Worm (Caenorhabditis elegans) whole organism, L1 larva: ENCODE data around the gene irld-50.

Experiments
- Y116A8C.19 ChIP-seq: sonication (generic microtip); optimal IDR thresholded peaks from 2 replicates; lab custom pipeline; 2016; ENCODE audit warnings: missing compliant biosample characterization, missing genetic modification characterization, borderline replicate concordance
- ama-1 ChIP-seq: fragments of 150-350 bp; optimal IDR thresholded peaks from 2 replicates; lab custom pipeline; 2014
- ceh-8 ChIP-seq: fragments of 200-800 bp; sonication (Bioruptor generic); optimal IDR thresholded peaks from 2 replicates; lab custom pipeline; 2018; ENCODE audit warnings: mild to moderate bottlenecking, missing genetic modification characterization, moderate library complexity, missing compliant biosample characterization
- ceh-82 ChIP-seq, 3 experiments: fragments of 150-350 bp in 1 of 3; sonication (generic microtip) in 2 of 3; optimal IDR thresholded peaks; 2 replicates each; lab custom pipeline; 2014 to 2017; ENCODE audit warnings: missing biosample characterization in 3 of 3, missing genetic modification characterization in 3 of 3
- dsc-1 ChIP-seq: sonication (generic microtip); optimal IDR thresholded peaks from 2 replicates; lab custom pipeline; 2016; ENCODE audit warnings: mild to moderate bottlenecking, missing genetic modification characterization, missing compliant biosample characterization
- efl-1 ChIP-seq, 4 experiments: fragments of 150-350 bp; optimal IDR thresholded peaks in 3 of 4; peaks in 1 of 4; 1 replicate in 1 of 4; 2 replicates in 3 of 4; lab custom pipeline; 2014; ENCODE audit warnings: missing biosample characterization in 2 of 4, missing genetic modification characterization in 2 of 4, missing genetic modification reagents in 2 of 4
- efl-3 ChIP-seq: fragments of 200-800 bp; sonication (Bioruptor generic); optimal IDR thresholded peaks from 2 replicates; lab custom pipeline; 2018; ENCODE audit warnings: mild to moderate bottlenecking, missing genetic modification characterization, missing compliant biosample characterization
- elt-2 ChIP-seq: sonication (generic microtip); optimal IDR thresholded peaks from 2 replicates; lab custom pipeline; 2016; ENCODE audit warnings: missing genetic modification characterization, mild to moderate bottlenecking, inconsistent platforms, missing compliant biosample characterization, missing genetic modification reagents
- elt-3 ChIP-seq, 6 experiments: fragments of 150-350 bp in 1 of 6; sonication (generic microtip); optimal IDR thresholded peaks; 2 replicates each; lab custom pipeline; 2017 to 2018; ENCODE audit warnings: missing biosample characterization in 6 of 6, missing genetic modification characterization in 6 of 6, inconsistent platforms in 1 of 6
- fkh-10 ChIP-seq: sonication (generic microtip); optimal IDR thresholded peaks from 2 replicates; lab custom pipeline; 2017; ENCODE audit warnings: missing biosample characterization, missing genetic modification reagents, missing genetic modification characterization
- fkh-4 ChIP-seq: sonication (generic microtip); optimal IDR thresholded peaks from 2 replicates; lab custom pipeline; 2016; ENCODE audit warnings: missing compliant biosample characterization, missing genetic modification characterization, borderline replicate concordance
- fos-1 ChIP-seq: fragments of 150-350 bp; optimal IDR thresholded peaks from 2 replicates; lab custom pipeline; 2014; ENCODE audit warnings: missing biosample characterization, missing genetic modification characterization
- hlh-4 ChIP-seq: sonication (generic microtip); optimal IDR thresholded peaks from 2 replicates; lab custom pipeline; 2016; ENCODE audit warnings: mild to moderate bottlenecking, missing genetic modification characterization, missing compliant biosample characterization
- hpl-2 ChIP-seq: fragments of 150-350 bp; optimal IDR thresholded peaks from 2 replicates; lab custom pipeline; 2014; ENCODE audit warnings: missing biosample characterization, missing genetic modification reagents, missing genetic modification characterization
- isw-1 ChIP-seq: fragments of 200-800 bp; sonication (Bioruptor generic); IDR thresholded peaks from 2 replicates; pipeline ENCODE4 v1.3.6; 2022; ENCODE audit warnings: missing genetic modification characterization, missing compliant biosample characterization
- jun-1 ChIP-seq: fragments of 150-350 bp; optimal IDR thresholded peaks from 2 replicates; lab custom pipeline; 2014; ENCODE audit warnings: missing biosample characterization, missing genetic modification reagents, missing genetic modification characterization
- lin-13 ChIP-seq: fragments of 150-350 bp; optimal IDR thresholded peaks from 2 replicates; lab custom pipeline; 2014; ENCODE audit warnings: missing biosample characterization, missing genetic modification reagents, missing genetic modification characterization
- lin-35 ChIP-seq, 2 experiments: fragments of 150-350 bp; optimal IDR thresholded peaks; 2 replicates each; lab custom pipeline; 2014; ENCODE audit warnings: missing biosample characterization in 2 of 2, missing genetic modification characterization in 2 of 2, missing genetic modification reagents in 2 of 2
- lin-39 ChIP-seq: fragments of 150-350 bp; optimal IDR thresholded peaks from 2 replicates; lab custom pipeline; 2014; ENCODE audit warnings: missing biosample characterization, missing genetic modification reagents, missing genetic modification characterization
- lir-3 ChIP-seq: sonication (generic microtip); optimal IDR thresholded peaks from 2 replicates; lab custom pipeline; 2016; ENCODE audit warnings: mild to moderate bottlenecking, missing genetic modification characterization, moderate library complexity, missing compliant biosample characterization; ENCODE audit not compliant: poor library complexity
- lsy-2 ChIP-seq, 2 experiments: fragments of 150-350 bp; optimal IDR thresholded peaks; 2 replicates each; lab custom pipeline; 2014; ENCODE audit warnings: missing biosample characterization in 2 of 2, missing genetic modification characterization in 2 of 2
- nhr-20 ChIP-seq: sonication (generic microtip); optimal IDR thresholded peaks from 2 replicates; lab custom pipeline; 2016; ENCODE audit warnings: mild to moderate bottlenecking, missing genetic modification characterization, missing compliant biosample characterization
- nhr-28 ChIP-seq: fragments of 150-350 bp; optimal IDR thresholded peaks from 2 replicates; lab custom pipeline; 2014; ENCODE audit warnings: missing biosample characterization, missing genetic modification characterization
- nhr-71 ChIP-seq: sonication (generic microtip); optimal IDR thresholded peaks from 2 replicates; lab custom pipeline; 2016; ENCODE audit warnings: mild to moderate bottlenecking, missing genetic modification characterization, moderate library complexity, missing compliant biosample characterization
- nhr-76 ChIP-seq: sonication (generic microtip); optimal IDR thresholded peaks from 2 replicates; lab custom pipeline; 2017; ENCODE audit warnings: missing biosample characterization, missing genetic modification characterization
- nhr-84 ChIP-seq: sonication (generic microtip); optimal IDR thresholded peaks from 2 replicates; lab custom pipeline; 2017; ENCODE audit warnings: missing biosample characterization, missing genetic modification characterization
- pag-3 ChIP-seq: sonication (generic microtip); optimal IDR thresholded peaks from 2 replicates; lab custom pipeline; 2017; ENCODE audit warnings: missing genetic modification characterization, mild to moderate bottlenecking, missing compliant biosample characterization, antibody characterized with exemption, borderline replicate concordance; ENCODE audit not compliant: insufficient read depth
- pqm-1 ChIP-seq: sonication (generic microtip); optimal IDR thresholded peaks from 3 replicates; lab custom pipeline; 2017; ENCODE audit warnings: missing biosample characterization, missing genetic modification characterization
- tlp-1 ChIP-seq: fragments of 150-350 bp; optimal IDR thresholded peaks from 2 replicates; lab custom pipeline; 2014; ENCODE audit warnings: missing biosample characterization, missing genetic modification characterization
- unc-130 ChIP-seq: fragments of 150-350 bp; optimal IDR thresholded peaks from 2 replicates; lab custom pipeline; 2017; ENCODE audit warnings: missing biosample characterization, missing genetic modification characterization, inconsistent platforms
- unc-30 ChIP-seq: sonication (generic microtip); optimal IDR thresholded peaks from 2 replicates; lab custom pipeline; 2017; ENCODE audit warnings: missing biosample characterization, missing genetic modification characterization
- unc-86 ChIP-seq: sonication (generic microtip); optimal IDR thresholded peaks from 2 replicates; lab custom pipeline; 2016; ENCODE audit warnings: missing genetic modification characterization, missing compliant biosample characterization
- vab-15 ChIP-seq: sonication (generic microtip); optimal IDR thresholded peaks from 2 replicates; lab custom pipeline; 2017; ENCODE audit warnings: missing genotype, mild to moderate bottlenecking, missing genetic modification characterization, missing compliant biosample characterization

irld-50 gene

ce11 chrII:2925806-2926558 is 17.9 kb downstream of the irld-50 start:
- TF ChIP-seq efl-1 (optimal IDR thresholded peaks at IDR 0.05; lab: Kevin White, UChicago) = no peak
- TF ChIP-seq efl-1 (GFP tag; optimal IDR thresholded peaks at IDR 0.05 in 1 of 2; lab: Kevin White, UChicago) = peak in 1 of 2 experiments; percentile 51
- no peak for TF ChIP-seq ceh-82 (tag; optimal IDR thresholded peaks at IDR 0.05; lab: Kevin White, UChicago)
- TF ChIP-seq, all 84 proteins: peak for 1

- TF ChIP-seq unc-30 (tag; lab: Kevin White, UChicago) (no peak), efl-1 (optimal IDR thresholded peaks at IDR 0.05; lab: Kevin White, UChicago) (no peak), efl-1 (GFP tag; optimal IDR thresholded peaks at IDR 0.05 in 1 of 2; lab: Kevin White, UChicago) (peak in 1 of 2 experiments; percentile 18), lsy-2 (tag; optimal IDR thresholded peaks at IDR 0.05; lab: Kevin White, UChicago) (no peak)
Observed at ce11 chrII:2925032-2925431, 18.8 kb downstream of the irld-50 start.

- TF ChIP-seq pqm-1 (peak; percentile 50), unc-130 (tag; lab: Kevin White, UChicago) (no peak), efl-3 (no peak), vab-15 (no peak)
Observed at ce11 chrII:2923617-2924016, 20.2 kb downstream of the irld-50 start, which contains the start of gene ZK355.2. ZK355.2 (plus strand) TSS chrII:2923917.

ce11 chrII:2922782-2923181 is 21.1 kb downstream of the irld-50 start:
- no peak for TF ChIP-seq fkh-10 (GFP tag; lab: Kevin White, UChicago)
- no peak for TF ChIP-seq tlp-1
- no peak for TF ChIP-seq dsc-1
- no peak for TF ChIP-seq pag-3 (tag; lab: Kevin White, UChicago)
- TF ChIP-seq Y116A8C.19 (tag; lab: Kevin White, UChicago) = no peak
- no peak for TF ChIP-seq fos-1 (tag; lab: Kevin White, UChicago)
- no peak for TF ChIP-seq elt-3 (tag; optimal IDR thresholded peaks at IDR 0.05; lab: Kevin White, UChicago)
- no peak for TF ChIP-seq fkh-4 (tag; lab: Kevin White, UChicago)
- no peak for TF ChIP-seq jun-1
- TF ChIP-seq hlh-4 (tag; lab: Kevin White, UChicago) = no peak
- TF ChIP-seq hpl-2 (GFP tag; lab: Kevin White, UChicago) = no peak

ce11 chrII:2922359-2922758 is 21.5 kb downstream of the irld-50 start:
- TF ChIP-seq ceh-8 = no peak
- no peak for TF ChIP-seq unc-130 (tag; lab: Kevin White, UChicago)
- peak in 1 of 2 experiments; percentile 34 for TF ChIP-seq lin-35 (GFP tag; optimal IDR thresholded peaks at IDR 0.05; lab: Kevin White, UChicago)
- TF ChIP-seq isw-1 (GFP tag; lab: Robert Waterston, UW) = no peak
- TF ChIP-seq lir-3 (tag; lab: Kevin White, UChicago) = no peak
- TF ChIP-seq nhr-20 (tag; lab: Kevin White, UChicago) = no peak
- TF ChIP-seq lin-13 (GFP tag; lab: Kevin White, UChicago) = no peak
- no peak for TF ChIP-seq lin-39 (tag; lab: Kevin White, UChicago)
- peak; percentile 41 for TF ChIP-seq elt-2 (tag; lab: Kevin White, UChicago)

- TF ChIP-seq vab-15 (no peak), isw-1 (GFP tag; lab: Robert Waterston, UW) (no peak), nhr-28 (tag; lab: Kevin White, UChicago) (no peak), pqm-1 (no peak), ceh-8 (no peak), nhr-20 (tag; lab: Kevin White, UChicago) (no peak), nhr-84 (tag; lab: Kevin White, UChicago) (no peak), unc-86 (tag; lab: Kevin White, UChicago) (no peak), ama-1 (lab: Kevin White, UChicago) (no peak), nhr-71 (no peak), fos-1 (tag; lab: Kevin White, UChicago) (no peak), nhr-76 (tag; lab: Kevin White, UChicago) (no peak), jun-1 (no peak)
Observed at ce11 chrII:2921860-2922259, 22.0 kb downstream of the irld-50 start.
